Worm (Caenorhabditis elegans): ENCODE results near the gene gcy-9.

DNA sequence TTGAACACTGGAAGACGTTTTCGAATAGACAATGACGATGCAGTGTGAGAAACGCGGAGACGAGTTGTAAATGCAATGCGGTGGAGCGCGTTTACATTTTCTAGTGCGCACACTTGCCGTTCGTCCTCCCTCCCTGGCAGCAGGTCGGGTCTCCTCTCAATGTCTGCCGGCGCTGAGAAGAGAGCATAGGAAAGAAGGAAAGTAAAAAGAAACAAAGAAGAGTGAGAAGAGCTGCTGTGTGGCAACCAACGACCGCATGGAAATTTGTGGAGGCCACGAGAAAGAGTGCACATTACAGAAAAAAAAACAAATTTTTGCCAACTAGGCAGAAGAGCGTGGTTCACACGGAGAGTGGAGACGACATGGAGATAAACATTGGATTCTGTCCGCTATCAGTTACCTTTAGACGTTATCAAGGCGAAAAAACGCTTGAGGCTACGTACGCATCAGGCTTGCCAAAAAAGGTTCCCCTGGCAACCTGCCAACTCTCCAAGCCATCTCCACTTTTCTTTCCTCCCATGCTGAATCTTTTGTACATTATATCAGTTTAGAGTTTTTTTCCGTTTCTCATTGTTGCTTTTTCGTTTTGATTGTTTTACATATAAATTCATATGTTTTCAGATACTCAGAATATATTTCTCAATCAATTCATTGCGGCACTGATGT is 37.9 kb downstream of the gcy-9 start, which contains the start of the genes snrp-40.1 and F08G12.3:
- TF ChIP-seq C08G9.2 (tag; optimal IDR thresholded peaks at IDR 0.05), result peak; percentile 33
- TF ChIP-seq pros-1 (tag; optimal IDR thresholded peaks at IDR 0.05), result peak; percentile 44
- TF ChIP-seq fkh-10 (GFP tag; optimal IDR thresholded peaks at IDR 0.05), result no peak
- peak; percentile 84 for TF ChIP-seq ceh-18 (tag; optimal IDR thresholded peaks at IDR 0.05)
- TF ChIP-seq pqm-1 (tag; optimal IDR thresholded peaks at IDR 0.05), result no peak
